Fruit fly (Drosophila melanogaster) whole organism, prepupa: ENCODE measurements around the gene amx.

Source experiments
- CG4318 ChIP-seq: fragments of 200-800 bp; sonication (Bioruptor generic); optimal IDR thresholded peaks from 3 replicates; lab custom pipeline; 2017; ENCODE audit warnings: missing biosample characterization, mild to moderate bottlenecking, missing genetic modification characterization
- CG6163 ChIP-seq: fragments of 200-800 bp; sonication (Bioruptor generic); IDR thresholded peaks from 3 replicates; pipeline ENCODE4 v1.3.6; 2022; ENCODE audit warnings: missing biosample characterization, missing genetic modification characterization
- CG8319 ChIP-seq: fragments of 200-800 bp; sonication (Bioruptor generic); optimal IDR thresholded peaks from 3 replicates; lab custom pipeline; 2016; ENCODE audit warnings: missing biosample characterization, missing genetic modification characterization
- CG9139 ChIP-seq: fragments of 200-800 bp; sonication (Bioruptor generic); optimal IDR thresholded peaks from 3 replicates; lab custom pipeline; 2017; ENCODE audit warnings: missing biosample characterization, mild to moderate bottlenecking, missing genetic modification characterization
- Sox102F ChIP-seq: fragments of 200-800 bp; sonication (Bioruptor generic); optimal IDR thresholded peaks from 2 replicates; lab custom pipeline; 2016; ENCODE audit warnings: missing biosample characterization, mild to moderate bottlenecking, missing genetic modification characterization
- topi ChIP-seq: fragments of 200-800 bp; sonication (Bioruptor generic); optimal IDR thresholded peaks from 3 replicates; lab custom pipeline; 2016; ENCODE audit warnings: missing biosample characterization, missing genetic modification characterization

dm6 chrX:9282783-9283289, 35.7 kb upstream of the amx start, which contains the start of gene c11.1:
- TF ChIP-seq CG9139 (GFP tag; lab: Kevin White, UChicago) (no peak), CG8319 (GFP tag; lab: Kevin White, UChicago) (no peak), CG4318 (GFP tag; lab: Kevin White, UChicago) (no peak), CG6163 (GFP tag; lab: Robert Waterston, UW) (no peak), Sox102F (no peak), topi (GFP tag; lab: Kevin White, UChicago) (no peak)
